Fruit fly (Drosophila melanogaster): ENCODE results near the gene CG13895.

CG13895 gene

dm6 chr3L:692699-693098, 15.3 kb downstream of the CG13895 start, which contains the start of gene Vti1a (continued):
- no peak for TF ChIP-seq zfh2 (GFP tag; optimal IDR thresholded peaks at IDR 0.05)
- peak; percentile 49; the same call in 1 of the 2 replicates for TF ChIP-seq CG3847 (GFP tag; IDR thresholded peaks at IDR 0.05)
- TF ChIP-seq CG13894 (tag; optimal IDR thresholded peaks at IDR 0.05): peak; percentile 86
- TF ChIP-seq CG5245 (GFP tag; optimal IDR thresholded peaks at IDR 0.05): no peak
- no peak for TF ChIP-seq CG4854 (GFP tag; optimal IDR thresholded peaks at IDR 0.05)
- TF ChIP-seq ewg (GFP tag; optimal IDR thresholded peaks at IDR 0.05): no peak
- no peak for TF ChIP-seq CG10462 (GFP tag; optimal IDR thresholded peaks at IDR 0.05)
- no peak for TF ChIP-seq Dbx (GFP tag; IDR thresholded peaks at IDR 0.05)
- no peak for TF ChIP-seq CG17385 (GFP tag; optimal IDR thresholded peaks at IDR 0.05)
- no peak for TF ChIP-seq danr (GFP tag; IDR thresholded peaks at IDR 0.05)
- TF ChIP-seq CG17829 (tag; optimal IDR thresholded peaks at IDR 0.05): peak; percentile 34
- TF ChIP-seq B-H1 (GFP tag; IDR thresholded peaks at IDR 0.05): no peak
- no peak for TF ChIP-seq Oli (tag; optimal IDR thresholded peaks at IDR 0.05)
- no peak for TF ChIP-seq E2f1 (GFP tag; IDR thresholded peaks at IDR 0.05)
- TF ChIP-seq CG8281 (tag; optimal IDR thresholded peaks at IDR 0.05): no peak
- TF ChIP-seq CG16779 (GFP tag; IDR thresholded peaks at IDR 0.05): no peak
- TF ChIP-seq Ssrp (tag; optimal IDR thresholded peaks at IDR 0.05): no peak
- no peak for TF ChIP-seq Sox100B (GFP tag; optimal IDR thresholded peaks at IDR 0.05)
- TF ChIP-seq HLH4C (GFP tag; IDR thresholded peaks at IDR 0.05; ENCODE audit: partially characterized antibody): no peak
- TF ChIP-seq CG17359 (tag; optimal IDR thresholded peaks at IDR 0.05): peak; percentile 7
- no peak for TF ChIP-seq CG33557 (GFP tag; optimal IDR thresholded peaks at IDR 0.05)
- TF ChIP-seq nau (GFP tag; optimal IDR thresholded peaks at IDR 0.05): no peak
- no peak for TF ChIP-seq Stat92E (GFP tag; optimal IDR thresholded peaks at IDR 0.05)
- TF ChIP-seq HLHmδ (GFP tag; optimal IDR thresholded peaks at IDR 0.05): no peak
- TF ChIP-seq Deaf1 (tag; optimal IDR thresholded peaks at IDR 0.05): peak; percentile 9
- TF ChIP-seq dpn (GFP tag; optimal IDR thresholded peaks at IDR 0.05): no peak
- no peak for TF ChIP-seq CG32767 (GFP tag; IDR thresholded peaks at IDR 0.05)
- no peak for TF ChIP-seq lmd (GFP tag; IDR thresholded peaks at IDR 0.05)
- TF ChIP-seq CG30403 (GFP tag; optimal IDR thresholded peaks at IDR 0.05): no peak
- TF ChIP-seq CG14860 (GFP tag; IDR thresholded peaks at IDR 0.05; ENCODE audit: partially characterized antibody): no peak
- TF ChIP-seq CG12942 (GFP tag; optimal IDR thresholded peaks at IDR 0.05): no peak
- TF ChIP-seq lilli (GFP tag; optimal IDR thresholded peaks at IDR 0.05): no peak
- peak; percentile 71 for TF ChIP-seq YL-1 (GFP tag; optimal IDR thresholded peaks at IDR 0.05)
- TF ChIP-seq eve (GFP tag; optimal IDR thresholded peaks at IDR 0.05): no peak
- no peak for TF ChIP-seq usp (GFP tag; optimal IDR thresholded peaks at IDR 0.05)
- TF ChIP-seq HmgZ (tag; optimal IDR thresholded peaks at IDR 0.05): peak; percentile 33
- no peak for TF ChIP-seq CG18619 (GFP tag; optimal IDR thresholded peaks at IDR 0.05)
- no peak for TF ChIP-seq NC2β (GFP tag; optimal IDR thresholded peaks at IDR 0.05)
- no peak for TF ChIP-seq CG9876 (GFP tag; optimal IDR thresholded peaks at IDR 0.05)
- TF ChIP-seq CG9817 (tag; optimal IDR thresholded peaks at IDR 0.05): no peak
- no peak for TF ChIP-seq sob (GFP tag; IDR thresholded peaks at IDR 0.05)
- TF ChIP-seq ERR (GFP tag; optimal IDR thresholded peaks at IDR 0.05): no peak
- no peak for TF ChIP-seq exex (tag; optimal IDR thresholded peaks at IDR 0.05)
- TF ChIP-seq abd-A (tag; optimal IDR thresholded peaks at IDR 0.05): no peak
- TF ChIP-seq CG3995 (GFP tag; optimal IDR thresholded peaks at IDR 0.05): no peak
- no peak for TF ChIP-seq gcm (GFP tag; optimal IDR thresholded peaks at IDR 0.05)
- TF ChIP-seq Camta (GFP tag; optimal IDR thresholded peaks at IDR 0.05): no peak
- peak; percentile 44; the same call in 1 of the 2 replicates for TF ChIP-seq Dref (GFP tag; IDR thresholded peaks at IDR 0.05)
- TF ChIP-seq seq (GFP tag; IDR thresholded peaks at IDR 0.05): no peak
- no peak for TF ChIP-seq NK7.1 (GFP tag; optimal IDR thresholded peaks at IDR 0.05)
- TF ChIP-seq ttk (GFP tag; IDR thresholded peaks at IDR 0.05): no peak
- no peak for TF ChIP-seq NC2α (GFP tag; optimal IDR thresholded peaks at IDR 0.05)
- TF ChIP-seq CTCF (GFP tag; optimal IDR thresholded peaks at IDR 0.05): peak; percentile 42

Data from whole organism, embryonic.